Worm (Caenorhabditis elegans) whole organism, midembryonic: ENCODE data around the gene T10B5.3.

Experiments
- cog-1 ChIP-seq: sonication (generic microtip); optimal IDR thresholded peaks from 2 replicates; lab custom pipeline; 2016; ENCODE audit warnings: missing genetic modification characterization, missing compliant biosample characterization
- flt-1 ChIP-seq: fragments of 200-800 bp; sonication (Bioruptor generic); IDR thresholded peaks from 2 replicates; pipeline ENCODE4 v1.3.6; 2022; ENCODE audit warnings: missing genetic modification characterization, missing compliant biosample characterization
- klf-2 ChIP-seq: fragments of 200-800 bp; sonication (Bioruptor generic); conservative IDR thresholded peaks from 2 replicates; pipeline ENCODE4 v1.3.6; 2022; ENCODE audit warnings: missing genetic modification reagents, missing genetic modification characterization, missing compliant biosample characterization
- ztf-29 ChIP-seq: fragments of 200-800 bp; sonication (Bioruptor generic); IDR thresholded peaks from 2 replicates; pipeline ENCODE4 v1.3.6; 2022; ENCODE audit warnings: missing genetic modification reagents, missing genetic modification characterization, missing compliant biosample characterization

ce11 chrV:1875497-1875988, 6.0 kb upstream of the T10B5.3 start:
- TF ChIP-seq klf-2 (GFP tag; lab: Robert Waterston, UW) (0 out of 2 replicates have a peak, but pooled peaks have one; percentile 49), ztf-29 (GFP tag; lab: Robert Waterston, UW) (no peak), flt-1 (GFP tag; lab: Robert Waterston, UW) (no peak), cog-1 (tag; lab: Kevin White, UChicago) (no peak)
